Worm (Caenorhabditis elegans) whole organism, late embryonic: ENCODE data around the gene ZK1240.5.
"Not testable (repeated sequence)": the region's sequence is repeated elsewhere in the genome, so short reads cannot be mapped to it uniquely, and the experiment has no call there.

ENCODE experiments used
- F13H6.1 ChIP-seq: sonication (generic microtip); optimal IDR thresholded peaks from 2 replicates; lab custom pipeline; 2016; ENCODE audit warnings: missing genetic modification characterization, missing compliant biosample characterization
- Y22D7AL.16 ChIP-seq: sonication (generic microtip); optimal IDR thresholded peaks from 2 replicates; lab custom pipeline; 2016; ENCODE audit warnings: missing genetic modification characterization, missing compliant biosample characterization
- ceh-19 ChIP-seq: fragments of 200-800 bp; sonication (Bioruptor generic); optimal IDR thresholded peaks from 2 replicates; lab custom pipeline; 2018; ENCODE audit warnings: mild to moderate bottlenecking, missing genetic modification characterization, missing compliant biosample characterization
- ceh-22 ChIP-seq: sonication (generic microtip); optimal IDR thresholded peaks from 2 replicates; lab custom pipeline; 2017; ENCODE audit warnings: missing biosample characterization, missing genetic modification characterization
- ceh-6 ChIP-seq: fragments of 200-800 bp; sonication (Bioruptor generic); optimal IDR thresholded peaks from 2 replicates; lab custom pipeline; 2018; ENCODE audit warnings: mild to moderate bottlenecking, missing genetic modification characterization, missing compliant biosample characterization
- che-1 ChIP-seq: sonication (generic microtip); optimal IDR thresholded peaks from 2 replicates; lab custom pipeline; 2016; ENCODE audit warnings: mild to moderate bottlenecking, missing genetic modification characterization, missing compliant biosample characterization
- dmd-4 ChIP-seq: sonication (generic microtip); optimal IDR thresholded peaks from 2 replicates; lab custom pipeline; 2016; ENCODE audit warnings: borderline replicate concordance, missing genetic modification characterization, missing compliant biosample characterization
- elt-2 ChIP-seq: sonication (generic microtip); optimal IDR thresholded peaks from 2 replicates; lab custom pipeline; 2016; ENCODE audit warnings: missing genetic modification reagents, missing genetic modification characterization, missing compliant biosample characterization
- elt-4 ChIP-seq: sonication (generic microtip); optimal IDR thresholded peaks from 2 replicates; lab custom pipeline; 2016; ENCODE audit warnings: missing genetic modification characterization, missing compliant biosample characterization
- ets-4 ChIP-seq: sonication (generic microtip); optimal IDR thresholded peaks from 2 replicates; lab custom pipeline; 2016; ENCODE audit warnings: missing genetic modification characterization, missing compliant biosample characterization
- eyg-1 ChIP-seq: sonication (generic microtip); optimal IDR thresholded peaks from 2 replicates; lab custom pipeline; 2016; ENCODE audit warnings: missing genotype, missing genetic modification characterization, missing compliant biosample characterization
- fkh-10 ChIP-seq: fragments of 150-350 bp; optimal IDR thresholded peaks from 2 replicates; lab custom pipeline; 2014; ENCODE audit warnings: missing biosample characterization, missing genetic modification reagents, missing genetic modification characterization
- hlh-13 ChIP-seq: fragments of 200-800 bp; sonication (Bioruptor generic); optimal IDR thresholded peaks from 2 replicates; lab custom pipeline; 2018; ENCODE audit warnings: mild to moderate bottlenecking, missing genetic modification characterization, missing compliant biosample characterization
- hlh-30 ChIP-seq: sonication (generic microtip); optimal IDR thresholded peaks from 2 replicates; lab custom pipeline; 2017; ENCODE audit warnings: antibody characterized with exemption, missing genetic modification characterization, missing compliant biosample characterization; ENCODE audit not compliant: insufficient read depth
- hlh-6 ChIP-seq: sonication (generic microtip); optimal IDR thresholded peaks from 2 replicates; lab custom pipeline; 2016; ENCODE audit warnings: missing genotype, missing genetic modification characterization, missing compliant biosample characterization
- lin-11 ChIP-seq: fragments of 200-800 bp; sonication (Bioruptor generic); optimal IDR thresholded peaks from 2 replicates; lab custom pipeline; 2018; ENCODE audit warnings: mild to moderate bottlenecking, missing genetic modification characterization, missing compliant biosample characterization
- madf-2 ChIP-seq: sonication (generic microtip); optimal IDR thresholded peaks from 2 replicates; lab custom pipeline; 2017; ENCODE audit warnings: missing genetic modification characterization, missing compliant biosample characterization
- mec-3 ChIP-seq: sonication (generic microtip); optimal IDR thresholded peaks from 2 replicates; lab custom pipeline; 2016; ENCODE audit warnings: borderline replicate concordance, missing genetic modification characterization, missing compliant biosample characterization
- npax-4 ChIP-seq: sonication (generic microtip); optimal IDR thresholded peaks from 2 replicates; lab custom pipeline; 2016; ENCODE audit warnings: missing genetic modification characterization, missing compliant biosample characterization
- pag-3 ChIP-seq: sonication (generic microtip); optimal IDR thresholded peaks from 2 replicates; lab custom pipeline; 2016; ENCODE audit warnings: missing compliant biosample characterization, missing genetic modification characterization, borderline replicate concordance
- pat-9 ChIP-seq: fragments of 200-800 bp; sonication (Bioruptor generic); optimal IDR thresholded peaks from 2 replicates; lab custom pipeline; 2018; ENCODE audit warnings: mild to moderate bottlenecking, missing genetic modification characterization, moderate library complexity, missing compliant biosample characterization
- pha-2 ChIP-seq: sonication (generic microtip); optimal IDR thresholded peaks from 2 replicates; lab custom pipeline; 2017; ENCODE audit warnings: mild to moderate bottlenecking, missing genetic modification characterization, missing compliant biosample characterization
- pqm-1 ChIP-seq: sonication (generic microtip); optimal IDR thresholded peaks from 2 replicates; lab custom pipeline; 2016; ENCODE audit warnings: missing genetic modification characterization, missing compliant biosample characterization
- rnt-1 ChIP-seq: sonication (generic microtip); optimal IDR thresholded peaks from 2 replicates; lab custom pipeline; 2016; ENCODE audit warnings: missing genetic modification characterization, missing compliant biosample characterization
- sox-2 ChIP-seq: fragments of 200-800 bp; sonication (Bioruptor generic); IDR thresholded peaks from 2 replicates; pipeline ENCODE4 v1.3.6; 2022; ENCODE audit warnings: missing genetic modification reagents, missing genetic modification characterization, missing compliant biosample characterization
- tbx-2 ChIP-seq: sonication (generic microtip); optimal IDR thresholded peaks from 2 replicates; lab custom pipeline; 2016; ENCODE audit warnings: missing genetic modification characterization, missing compliant biosample characterization
- ttx-3 ChIP-seq: sonication (generic microtip); optimal IDR thresholded peaks from 2 replicates; lab custom pipeline; 2016; ENCODE audit warnings: missing genetic modification reagents, missing genetic modification characterization, missing compliant biosample characterization
- unc-86 ChIP-seq: sonication (generic microtip); optimal IDR thresholded peaks from 2 replicates; lab custom pipeline; 2016; ENCODE audit warnings: missing genetic modification characterization, missing compliant biosample characterization
- zip-5 ChIP-seq: sonication (generic microtip); optimal IDR thresholded peaks from 2 replicates; lab custom pipeline; 2016; ENCODE audit warnings: missing genetic modification characterization, missing compliant biosample characterization

ZK1240.5 gene

ce11 chrII:2282599-2282998 is 35.1 kb downstream of the ZK1240.5 start, which contains the start of gene K09F6.9:
TSS of gene K09F6.9 (minus strand) at chrII:2282699.
- TF ChIP-seq sox-2, mec-3, ttx-3: not testable (repeated sequence)

- TF ChIP-seq hlh-30 (tag; lab: Kevin White, UChicago) (no peak), dmd-4 (tag; lab: Kevin White, UChicago) (no peak)
Measured at ce11 chrII:2279839-2280238, 37.9 kb downstream of the ZK1240.5 start, which contains the start of gene K09F6.11. TSS of gene K09F6.11 (plus strand) at chrII:2280139.

ce11 chrII:2279263-2279662 is 38.5 kb downstream of the ZK1240.5 start, which contains the start of gene K09F6.6:
TSS of gene K09F6.6 (minus strand) at chrII:2279305.
- TF ChIP-seq pha-2 (tag; lab: Kevin White, UChicago) (no peak), eyg-1 (tag; lab: Kevin White, UChicago) (no peak), elt-4 (tag; lab: Kevin White, UChicago) (no peak), hlh-6 (no peak), che-1 (tag; lab: Kevin White, UChicago) (no peak), npax-4 (tag; lab: Kevin White, UChicago) (no peak), fkh-10 (GFP tag; lab: Kevin White, UChicago) (no peak), hlh-13 (no peak), hlh-30 (tag; lab: Kevin White, UChicago) (no peak), F13H6.1 (no peak), unc-86 (tag; lab: Kevin White, UChicago) (no peak), rnt-1 (no peak), pag-3 (tag; lab: Kevin White, UChicago) (no peak), ceh-22 (no peak), pqm-1 (tag; lab: Kevin White, UChicago) (no peak), zip-5 (no peak), Y22D7AL.16 (tag; lab: Kevin White, UChicago) (no peak), ttx-3 (no peak), pat-9 (tag; lab: Kevin White, UChicago) (no peak)

- TF ChIP-seq ceh-6 (GFP tag; lab: Kevin White, UChicago) (no peak), ceh-19 (GFP tag; lab: Kevin White, UChicago) (no peak), hlh-6 (no peak), fkh-10 (GFP tag; lab: Kevin White, UChicago) (no peak), madf-2 (tag; lab: Kevin White, UChicago) (no peak), che-1 (tag; lab: Kevin White, UChicago) (no peak), tbx-2 (tag; lab: Kevin White, UChicago) (no peak), lin-11 (tag; lab: Kevin White, UChicago) (no peak), zip-5 (no peak)
Measured at ce11 chrII:2277418-2277817, 40.3 kb downstream of the ZK1240.5 start, which contains the start of gene K09F6.15. TSS of gene K09F6.15 (minus strand) at chrII:2277518.

DNA sequence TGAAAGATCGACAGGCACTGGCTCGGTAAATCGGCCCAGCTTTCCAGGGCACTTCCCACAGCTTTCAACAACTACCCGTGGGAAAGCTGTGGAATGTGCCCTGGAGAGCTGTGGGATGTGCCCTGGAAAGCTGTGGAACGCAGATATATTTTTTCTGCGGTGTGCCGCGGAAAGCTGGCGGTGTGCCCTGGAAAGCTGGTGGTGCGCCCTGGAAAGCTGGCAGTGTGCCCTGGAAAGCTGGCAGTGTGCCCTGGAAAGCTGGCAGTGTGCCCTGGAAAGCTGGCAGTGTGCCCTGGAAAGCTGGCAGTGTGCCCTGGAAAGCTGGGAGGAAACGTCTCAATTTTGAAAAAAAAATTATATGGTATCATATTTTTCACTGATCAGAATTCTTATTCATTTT is 44.0 kb downstream of the ZK1240.5 start:
- TF ChIP-seq ets-4 (tag; lab: Kevin White, UChicago) = no peak
- peak; percentile 15 for TF ChIP-seq hlh-6
- TF ChIP-seq elt-2 (tag; lab: Kevin White, UChicago) = no peak
